Worm (Caenorhabditis elegans) whole organism, mixed stage, embryonic: ENCODE data around the gene ZK930.6.

Source experiments
- M03D4.4 ChIP-seq: sonication (generic microtip); optimal IDR thresholded peaks from 2 replicates; lab custom pipeline; 2017; ENCODE audit warnings: mild to moderate bottlenecking, missing genetic modification characterization, missing compliant biosample characterization
- bed-3 ChIP-seq: fragments of 200-800 bp; sonication (Bioruptor generic); optimal IDR thresholded peaks from 3 replicates; lab custom pipeline; 2018; ENCODE audit warnings: mild to moderate bottlenecking, missing genetic modification characterization, moderate library complexity, missing compliant biosample characterization
- blmp-1 ChIP-seq: fragments of 150-350 bp; optimal IDR thresholded peaks from 2 replicates; lab custom pipeline; 2014; ENCODE audit warnings: missing biosample characterization, missing genetic modification characterization
- ceh-39 ChIP-seq: fragments of 150-350 bp; optimal IDR thresholded peaks from 2 replicates; lab custom pipeline; 2014; ENCODE audit warnings: missing biosample characterization, missing genetic modification characterization
- ceh-43 ChIP-seq: fragments of 200-800 bp; sonication (Bioruptor generic); optimal IDR thresholded peaks from 2 replicates; lab custom pipeline; 2018; ENCODE audit warnings: mild to moderate bottlenecking, missing genetic modification characterization, moderate library complexity, missing compliant biosample characterization
- ceh-83 ChIP-seq: fragments of 200-800 bp; sonication (Bioruptor generic); optimal IDR thresholded peaks from 2 replicates; lab custom pipeline; 2018; ENCODE audit warnings: mild to moderate bottlenecking, missing genetic modification characterization, missing compliant biosample characterization
- ces-1 ChIP-seq: fragments of 150-350 bp; optimal IDR thresholded peaks from 2 replicates; lab custom pipeline; 2014; ENCODE audit warnings: missing biosample characterization, missing genetic modification reagents, missing genetic modification characterization
- cnd-1 ChIP-seq: fragments of 200-800 bp; sonication (Bioruptor generic); optimal IDR thresholded peaks from 2 replicates; lab custom pipeline; 2018; ENCODE audit warnings: mild to moderate bottlenecking, missing genetic modification characterization, missing compliant biosample characterization
- drap-1 ChIP-seq: fragments of 200-800 bp; sonication (Bioruptor generic); optimal IDR thresholded peaks from 3 replicates; lab custom pipeline; 2018; ENCODE audit warnings: mild to moderate bottlenecking, missing genetic modification characterization, missing compliant biosample characterization
- elt-1 ChIP-seq: sonication (generic microtip); optimal IDR thresholded peaks from 2 replicates; lab custom pipeline; 2017; ENCODE audit warnings: missing genetic modification characterization, mild to moderate bottlenecking, missing compliant biosample characterization, antibody characterized with exemption, moderate library complexity, borderline replicate concordance; ENCODE audit not compliant: insufficient read depth
- flh-1 ChIP-seq: fragments of 200-800 bp; sonication (Bioruptor generic); optimal IDR thresholded peaks from 2 replicates; lab custom pipeline; 2018; ENCODE audit warnings: mild to moderate bottlenecking, missing genetic modification characterization, moderate library complexity, missing compliant biosample characterization
- hlh-1 ChIP-seq: fragments of 150-350 bp; optimal IDR thresholded peaks from 2 replicates; lab custom pipeline; 2014; ENCODE audit warnings: missing biosample characterization, missing genetic modification reagents, missing genetic modification characterization
- lin-13 ChIP-seq: fragments of 150-350 bp; optimal IDR thresholded peaks from 2 replicates; lab custom pipeline; 2014; ENCODE audit warnings: missing biosample characterization, missing genetic modification characterization
- lin-32 ChIP-seq: fragments of 200-800 bp; sonication (Bioruptor generic); optimal IDR thresholded peaks from 2 replicates; lab custom pipeline; 2018; ENCODE audit warnings: mild to moderate bottlenecking, missing genetic modification characterization, missing compliant biosample characterization
- mab-5 ChIP-seq: fragments of 150-350 bp; optimal IDR thresholded peaks from 2 replicates; lab custom pipeline; 2014; ENCODE audit warnings: missing biosample characterization, missing genetic modification characterization
- mep-1 ChIP-seq: fragments of 150-350 bp; optimal IDR thresholded peaks from 2 replicates; lab custom pipeline; 2017; ENCODE audit warnings: missing biosample characterization, missing genetic modification reagents, missing genetic modification characterization, inconsistent platforms
- mls-2 ChIP-seq: sonication (generic microtip); optimal IDR thresholded peaks from 2 replicates; lab custom pipeline; 2016; ENCODE audit warnings: mild to moderate bottlenecking, missing genetic modification characterization, moderate library complexity, missing compliant biosample characterization
- nhr-12 ChIP-seq: fragments of 150-350 bp; optimal IDR thresholded peaks from 2 replicates; lab custom pipeline; 2014; ENCODE audit warnings: missing biosample characterization, missing genetic modification characterization
- nhr-2 ChIP-seq: fragments of 150-350 bp; optimal IDR thresholded peaks from 2 replicates; lab custom pipeline; 2014; ENCODE audit warnings: missing biosample characterization, missing genetic modification characterization
- nhr-237 ChIP-seq: fragments of 150-350 bp; optimal IDR thresholded peaks from 2 replicates; lab custom pipeline; 2014; ENCODE audit warnings: missing biosample characterization, missing genetic modification characterization
- nhr-28 ChIP-seq: fragments of 150-350 bp; optimal IDR thresholded peaks from 2 replicates; lab custom pipeline; 2014; ENCODE audit warnings: missing biosample characterization, missing genetic modification characterization
- nhr-76 ChIP-seq: sonication (generic microtip); optimal IDR thresholded peaks from 2 replicates; lab custom pipeline; 2017; ENCODE audit warnings: missing biosample characterization, missing genetic modification characterization
- pha-4 ChIP-seq: fragments of 150-350 bp; optimal IDR thresholded peaks from 2 replicates; lab custom pipeline; 2018; ENCODE audit warnings: missing biosample characterization, missing genetic modification reagents, missing genetic modification characterization
- sem-2 ChIP-seq: fragments of 200-800 bp; sonication (Bioruptor generic); optimal IDR thresholded peaks from 2 replicates; lab custom pipeline; 2018; ENCODE audit warnings: mild to moderate bottlenecking, missing genetic modification characterization, missing compliant biosample characterization
- snpc-4 ChIP-seq: fragments of 150-350 bp; optimal IDR thresholded peaks from 2 replicates; lab custom pipeline; 2014; ENCODE audit warnings: missing biosample characterization, missing genetic modification characterization
- sptf-1 ChIP-seq: sonication (generic microtip); optimal IDR thresholded peaks from 2 replicates; lab custom pipeline; 2017; ENCODE audit warnings: mild to moderate bottlenecking, missing genetic modification characterization, moderate library complexity, missing compliant biosample characterization
- tbx-8 ChIP-seq: fragments of 200-800 bp; sonication (Bioruptor generic); optimal IDR thresholded peaks from 2 replicates; lab custom pipeline; 2018; ENCODE audit warnings: mild to moderate bottlenecking, missing genetic modification characterization, moderate library complexity, missing compliant biosample characterization
- unc-120 ChIP-seq: sonication (generic microtip); optimal IDR thresholded peaks from 2 replicates; lab custom pipeline; 2017; ENCODE audit warnings: missing genetic modification characterization, missing compliant biosample characterization; ENCODE audit not compliant: poor library complexity, severe bottlenecking
- unc-39 ChIP-seq: fragments of 150-350 bp; optimal IDR thresholded peaks from 2 replicates; lab custom pipeline; 2014; ENCODE audit warnings: missing biosample characterization, missing genetic modification characterization
- zip-8 ChIP-seq: fragments of 150-350 bp; optimal IDR thresholded peaks from 2 replicates; lab custom pipeline; 2014; ENCODE audit warnings: missing biosample characterization, missing genetic modification characterization
- ztf-11 ChIP-seq: fragments of 150-350 bp; optimal IDR thresholded peaks from 2 replicates; lab custom pipeline; 2014; ENCODE audit warnings: missing biosample characterization, missing genetic modification characterization

Gene ZK930.6

DNA sequence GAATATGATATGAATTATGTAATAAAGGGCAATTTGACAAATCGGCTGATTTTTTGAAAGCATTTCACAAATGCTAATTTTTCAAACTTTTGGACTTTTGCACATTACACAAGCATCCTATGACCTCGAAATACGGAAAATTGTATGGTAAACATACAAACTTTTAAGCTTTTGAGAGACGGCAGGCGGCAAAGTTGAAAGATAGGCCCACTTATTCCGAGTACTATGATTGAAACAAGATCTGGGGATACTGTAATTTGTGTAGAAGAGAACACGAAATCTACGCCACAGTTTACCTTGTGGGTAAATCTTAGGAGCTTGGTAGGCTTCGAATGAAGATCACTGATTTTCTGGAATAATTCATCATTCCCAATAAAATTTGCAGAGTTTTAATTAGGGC lies at the start of gene ZK930.6:
Gene ZK930.6, plus strand, starts transcription at position 301 of the 400 bp plus-strand sequence.
- TF ChIP-seq snpc-4 (tag; lab: Kevin White, UChicago), result no peak
- TF ChIP-seq nhr-237, result no peak
- TF ChIP-seq ceh-39 (tag; lab: Kevin White, UChicago), result no peak
- TF ChIP-seq unc-39, result no peak
- no peak for TF ChIP-seq elt-1 (tag; lab: Kevin White, UChicago)
- TF ChIP-seq sem-2 (GFP tag; lab: Kevin White, UChicago), result no peak
- TF ChIP-seq ztf-11 (tag; lab: Kevin White, UChicago), result no peak
- no peak for TF ChIP-seq nhr-12 (tag; lab: Kevin White, UChicago)
- no peak for TF ChIP-seq ceh-43 (GFP tag; lab: Kevin White, UChicago)
- no peak for TF ChIP-seq lin-32
- TF ChIP-seq ceh-83 (GFP tag; lab: Kevin White, UChicago), result no peak
- no peak for TF ChIP-seq nhr-76 (tag; lab: Kevin White, UChicago)
- TF ChIP-seq unc-120 (tag; lab: Kevin White, UChicago), result no peak
- no peak for TF ChIP-seq ces-1

DNA sequence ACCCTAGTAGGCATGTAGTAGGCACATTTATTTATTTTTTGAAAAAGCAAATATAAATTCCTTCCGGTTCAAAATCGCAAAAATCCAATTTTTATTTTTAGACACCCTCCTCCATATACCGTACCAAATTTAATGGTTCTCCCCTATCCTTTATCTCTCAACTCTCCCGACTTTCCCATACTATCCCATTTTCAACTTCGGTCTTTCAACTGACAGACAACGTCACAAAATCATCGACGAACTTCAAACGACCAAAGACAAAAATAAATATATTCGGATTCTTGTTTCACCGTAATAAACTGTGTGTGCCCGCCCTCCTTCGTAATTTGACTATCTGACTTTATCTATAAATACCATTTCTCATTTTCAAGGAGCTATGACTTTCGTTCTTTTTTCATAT lies 48.5 kb upstream of the ZK930.6 start, which contains the start of gene T27D12.6:
Gene T27D12.6, plus strand, starts transcription at position 301 of the 400 bp plus-strand sequence.
- TF ChIP-seq ceh-39 (tag; lab: Kevin White, UChicago) (no peak), blmp-1 (tag; lab: Kevin White, UChicago) (no peak), mls-2 (tag; lab: Kevin White, UChicago) (no peak), cnd-1 (no peak), sptf-1 (tag; lab: Kevin White, UChicago) (no peak), nhr-237 (no peak)

DNA sequence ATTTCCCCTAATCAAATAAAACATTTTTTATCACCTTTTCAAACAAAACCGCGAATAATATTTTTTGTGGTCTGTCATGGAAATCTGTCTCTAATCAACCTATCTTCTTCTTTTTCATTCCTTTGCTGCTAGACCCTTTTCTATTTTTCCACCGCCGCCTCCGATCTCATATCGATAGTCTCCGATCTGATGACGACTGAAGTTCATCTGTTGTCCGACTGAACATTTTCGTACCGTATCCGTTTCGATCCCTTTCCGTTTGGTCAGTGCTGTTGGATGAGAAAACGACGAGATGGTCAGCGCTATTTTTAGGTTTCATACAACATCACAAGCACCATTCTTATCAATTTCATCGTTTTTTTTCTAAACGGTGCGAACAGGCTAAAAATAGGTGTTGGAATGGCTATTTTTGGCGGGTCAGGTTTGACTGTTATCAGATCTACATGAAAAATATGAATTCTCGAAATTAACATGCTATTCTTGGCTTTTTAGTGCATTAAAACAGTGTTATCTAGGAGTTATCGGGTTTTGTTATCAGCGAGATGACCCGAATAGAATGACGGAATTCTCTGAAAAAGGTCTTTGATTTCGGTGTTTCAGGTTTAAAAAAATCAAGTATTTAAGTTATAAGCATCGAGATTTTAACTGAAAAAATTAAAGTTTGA lies 47.1 kb upstream of the ZK930.6 start:
- TF ChIP-seq zip-8 (tag; lab: Kevin White, UChicago) (no peak), flh-1 (GFP tag; lab: Kevin White, UChicago) (no peak), drap-1 (GFP tag; lab: Kevin White, UChicago) (no peak), elt-1 (tag; lab: Kevin White, UChicago) (no peak), mab-5 (tag; lab: Kevin White, UChicago) (no peak), sem-2 (GFP tag; lab: Kevin White, UChicago) (no peak), cnd-1 (no peak), nhr-28 (tag; lab: Kevin White, UChicago) (no peak), lin-32 (no peak), mls-2 (tag; lab: Kevin White, UChicago) (no peak), bed-3 (no peak), snpc-4 (tag; lab: Kevin White, UChicago) (no peak), lin-13 (tag; lab: Kevin White, UChicago) (no peak), nhr-2 (tag; lab: Kevin White, UChicago) (no peak), pha-4 (no peak), hlh-1 (tag; lab: Kevin White, UChicago) (no peak), nhr-12 (tag; lab: Kevin White, UChicago) (no peak)

DNA sequence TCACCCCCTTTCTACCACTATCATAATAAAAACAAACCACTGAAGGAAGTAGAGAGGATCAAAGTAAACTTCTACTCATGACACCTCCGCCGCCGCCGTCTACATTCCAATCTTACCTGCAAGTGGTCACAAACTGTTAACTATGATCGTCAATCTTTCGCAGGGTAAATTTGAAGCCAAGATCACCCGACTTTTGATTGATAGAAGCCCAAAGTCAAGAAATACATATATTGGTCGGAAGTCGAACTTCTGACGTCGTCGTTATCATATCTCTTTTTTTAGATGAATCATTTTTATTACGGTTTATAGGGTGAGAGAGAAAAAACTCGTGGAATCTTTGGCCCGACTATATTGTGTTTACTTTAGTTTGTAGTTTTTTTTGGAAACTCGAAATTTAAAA lies 45.4 kb upstream of the ZK930.6 start:
- TF ChIP-seq elt-1 (tag; lab: Kevin White, UChicago) (no peak), flh-1 (GFP tag; lab: Kevin White, UChicago) (no peak), nhr-76 (tag; lab: Kevin White, UChicago) (no peak), M03D4.4 (tag; lab: Kevin White, UChicago) (no peak), drap-1 (GFP tag; lab: Kevin White, UChicago) (no peak), cnd-1 (no peak), ztf-11 (tag; lab: Kevin White, UChicago) (no peak), zip-8 (tag; lab: Kevin White, UChicago) (no peak), mep-1 (tag; lab: Kevin White, UChicago) (no peak), sptf-1 (tag; lab: Kevin White, UChicago) (no peak), ceh-39 (tag; lab: Kevin White, UChicago) (no peak), tbx-8 (GFP tag; lab: Kevin White, UChicago) (no peak), nhr-12 (tag; lab: Kevin White, UChicago) (no peak), lin-32 (no peak)
